Worm (Caenorhabditis elegans): ENCODE results near the gene T24F1.4.
A peak's percentile ranks its signal among the peaks of the same experiment; 100 is the strongest.

The T24F1.4 gene

ce11 chrII:11275484-11275883, 38.6 kb downstream of the T24F1.4 start:
- TF ChIP-seq hlh-26 (GFP tag; conservative IDR thresholded peaks at IDR 0.05): no peak
- TF ChIP-seq pbrm-1 (GFP tag; IDR thresholded peaks at IDR 0.05): no peak
- TF ChIP-seq atf-7 (tag; optimal IDR thresholded peaks at IDR 0.05): no peak

ce11 chrII:11274876-11275275, 39.2 kb downstream of the T24F1.4 start:
- TF ChIP-seq F55B11.4 (tag; optimal IDR thresholded peaks at IDR 0.05; ENCODE audit: borderline replicate concordance, insufficient read depth) (no peak), ceh-91 (GFP tag; IDR thresholded peaks at IDR 0.05) (no peak), dpff-1 (tag; optimal IDR thresholded peaks at IDR 0.05) (no peak), sptf-2 (GFP tag; optimal IDR thresholded peaks at IDR 0.05) (no peak), dox-1 (GFP tag; IDR thresholded peaks at IDR 0.05) (no peak), akir-1 (GFP tag; optimal IDR thresholded peaks at IDR 0.05) (no peak), madf-10 (tag; optimal IDR thresholded peaks at IDR 0.05) (no peak), Y95B8A.8 (GFP tag; IDR thresholded peaks at IDR 0.05) (no peak), F10E7.11 (tag; optimal IDR thresholded peaks at IDR 0.05) (no peak), F33H1.4 (GFP tag; IDR thresholded peaks at IDR 0.05) (no peak), T26A5.8 (tag; optimal IDR thresholded peaks at IDR 0.05) (no peak), snpc-4 (GFP tag; optimal IDR thresholded peaks at IDR 0.05) (no peak), snpc-4 (tag; optimal IDR thresholded peaks at IDR 0.05) (no peak), C17E4.6 (GFP tag; IDR thresholded peaks at IDR 0.05) (no peak), ekl-4 (GFP tag; IDR thresholded peaks at IDR 0.05) (no peak), pha-4 (tag; optimal IDR thresholded peaks at IDR 0.05) (no peak), egl-44 (GFP tag; IDR thresholded peaks at IDR 0.05) (no peak), nhr-80 (tag; optimal IDR thresholded peaks at IDR 0.05) (no peak)

ce11 chrII:11270829-11271228, 43.2 kb downstream of the T24F1.4 start:
- TF ChIP-seq nhr-27 (tag; optimal IDR thresholded peaks at IDR 0.05): no peak
- no peak for TF ChIP-seq C06A6.2 (GFP tag; conservative IDR thresholded peaks at IDR 0.05)
- no peak for TF ChIP-seq ceh-100 (GFP tag; IDR thresholded peaks at IDR 0.05)
- TF ChIP-seq xnd-1 (tag; optimal IDR thresholded peaks at IDR 0.05): no peak
- no peak for TF ChIP-seq die-1 (tag; optimal IDR thresholded peaks at IDR 0.05)
- peak; percentile 83 for TF ChIP-seq egrh-3 (GFP tag; IDR thresholded peaks at IDR 0.05)
- no peak for TF ChIP-seq C17E4.6 (GFP tag; IDR thresholded peaks at IDR 0.05)
- no peak for TF ChIP-seq sea-2 (GFP tag; IDR thresholded peaks at IDR 0.05)
- TF ChIP-seq zfh-2 (GFP tag; conservative IDR thresholded peaks at IDR 0.05): peak; percentile 85

ce11 chrII:11268822-11269221, 45.2 kb downstream of the T24F1.4 start, which contains the start of gene cut-1:
Gene cut-1, plus strand, starts transcription at chrII:11269122.
- TF ChIP-seq mel-28 (tag; optimal IDR thresholded peaks at IDR 0.05; ENCODE audit: borderline replicate concordance) (no peak), ztf-3 (GFP tag; optimal IDR thresholded peaks at IDR 0.05) (no peak), ztf-18 (tag; optimal IDR thresholded peaks at IDR 0.05) (no peak), nhr-90 (tag; optimal IDR thresholded peaks at IDR 0.05) (no peak), Y79H2A.3 (GFP tag; conservative IDR thresholded peaks at IDR 0.05) (no peak), C06A6.2 (GFP tag; conservative IDR thresholded peaks at IDR 0.05) (no peak), C17E4.6 (GFP tag; IDR thresholded peaks at IDR 0.05) (no peak), unc-130 (GFP tag; optimal IDR thresholded peaks at IDR 0.05) (no peak), hmg-1.2 (GFP tag; IDR thresholded peaks at IDR 0.05) (no peak)
